Worm (Caenorhabditis elegans) whole organism, L1 larva: ENCODE results near the gene zipt-9.

ENCODE experiments used
- C04F5.9 ChIP-seq: sonication (generic microtip); optimal IDR thresholded peaks from 2 replicates; lab custom pipeline; 2016; ENCODE audit warnings: missing genetic modification characterization, missing compliant biosample characterization
- C16A3.4 ChIP-seq: fragments of 150-350 bp; optimal IDR thresholded peaks from 2 replicates; lab custom pipeline; 2014; ENCODE audit warnings: missing biosample characterization, missing genetic modification characterization
- C34B4.2 ChIP-seq: sonication (generic microtip); optimal IDR thresholded peaks from 2 replicates; lab custom pipeline; 2017; ENCODE audit warnings: mild to moderate bottlenecking, missing genetic modification characterization, missing compliant biosample characterization
- Y116A8C.19 ChIP-seq: sonication (generic microtip); optimal IDR thresholded peaks from 2 replicates; lab custom pipeline; 2016; ENCODE audit warnings: missing compliant biosample characterization, missing genetic modification characterization, borderline replicate concordance
- alr-1 ChIP-seq: fragments of 200-800 bp; sonication (Bioruptor generic); optimal IDR thresholded peaks from 2 replicates; lab custom pipeline; 2018; ENCODE audit warnings: borderline replicate concordance, mild to moderate bottlenecking, missing genetic modification characterization, missing compliant biosample characterization
- blmp-1 ChIP-seq: fragments of 150-350 bp; optimal IDR thresholded peaks from 2 replicates; lab custom pipeline; 2014; ENCODE audit warnings: missing biosample characterization, missing genetic modification characterization
- ceh-63 ChIP-seq: fragments of 200-800 bp; sonication (Bioruptor generic); optimal IDR thresholded peaks from 2 replicates; lab custom pipeline; 2018; ENCODE audit warnings: mild to moderate bottlenecking, missing genetic modification characterization, missing compliant biosample characterization
- ceh-8 ChIP-seq: fragments of 200-800 bp; sonication (Bioruptor generic); optimal IDR thresholded peaks from 2 replicates; lab custom pipeline; 2018; ENCODE audit warnings: mild to moderate bottlenecking, missing genetic modification characterization, moderate library complexity, missing compliant biosample characterization
- ceh-82 ChIP-seq, 3 experiments: fragments of 150-350 bp in 1 of 3; sonication (generic microtip) in 2 of 3; optimal IDR thresholded peaks; 2 replicates each; lab custom pipeline; 2014 to 2017; ENCODE audit warnings: missing biosample characterization in 3 of 3, missing genetic modification characterization in 3 of 3
- ceh-88 ChIP-seq: fragments of 200-800 bp; sonication (Bioruptor generic); IDR thresholded peaks from 2 replicates; pipeline ENCODE4 v1.3.6; 2022; ENCODE audit warnings: missing genetic modification characterization, missing compliant biosample characterization
- ces-1 ChIP-seq: fragments of 150-350 bp; optimal IDR thresholded peaks from 2 replicates; lab custom pipeline; 2014; ENCODE audit warnings: missing biosample characterization, missing genetic modification reagents, missing genetic modification characterization
- efl-1 ChIP-seq, 4 experiments: fragments of 150-350 bp; optimal IDR thresholded peaks in 3 of 4; peaks in 1 of 4; 1 replicate in 1 of 4; 2 replicates in 3 of 4; lab custom pipeline; 2014; ENCODE audit warnings: missing biosample characterization in 2 of 4, missing genetic modification characterization in 2 of 4, missing genetic modification reagents in 2 of 4
- efl-3 ChIP-seq: fragments of 200-800 bp; sonication (Bioruptor generic); optimal IDR thresholded peaks from 2 replicates; lab custom pipeline; 2018; ENCODE audit warnings: mild to moderate bottlenecking, missing genetic modification characterization, missing compliant biosample characterization
- egl-13 ChIP-seq: sonication (generic microtip); optimal IDR thresholded peaks from 2 replicates; lab custom pipeline; 2016; ENCODE audit warnings: missing genotype, missing genetic modification reagents, missing genetic modification characterization, missing compliant biosample characterization
- egl-27 ChIP-seq, 2 experiments: fragments of 150-350 bp in 1 of 2; sonication (generic microtip); optimal IDR thresholded peaks; 3 replicates each; lab custom pipeline; 2017 to 2018; ENCODE audit warnings: missing biosample characterization in 2 of 2, missing genetic modification characterization in 2 of 2, missing genetic modification reagents in 2 of 2
- elt-3 ChIP-seq, 6 experiments: fragments of 150-350 bp in 1 of 6; sonication (generic microtip); optimal IDR thresholded peaks; 2 replicates each; lab custom pipeline; 2017 to 2018; ENCODE audit warnings: missing biosample characterization in 6 of 6, missing genetic modification characterization in 6 of 6, inconsistent platforms in 1 of 6
- fkh-4 ChIP-seq: sonication (generic microtip); optimal IDR thresholded peaks from 2 replicates; lab custom pipeline; 2016; ENCODE audit warnings: missing compliant biosample characterization, missing genetic modification characterization, borderline replicate concordance
- fkh-8 ChIP-seq: sonication (generic microtip); optimal IDR thresholded peaks from 2 replicates; lab custom pipeline; 2016; ENCODE audit warnings: mild to moderate bottlenecking, missing genetic modification characterization, missing compliant biosample characterization
- fos-1 ChIP-seq: fragments of 150-350 bp; optimal IDR thresholded peaks from 2 replicates; lab custom pipeline; 2014; ENCODE audit warnings: missing biosample characterization, missing genetic modification characterization
- grh-1 ChIP-seq: fragments of 200-800 bp; sonication (Bioruptor generic); IDR thresholded peaks from 2 replicates; pipeline ENCODE4 v1.3.6; 2022; ENCODE audit warnings: missing genetic modification reagents, missing genetic modification characterization, missing compliant biosample characterization
- hpl-2 ChIP-seq: fragments of 150-350 bp; optimal IDR thresholded peaks from 2 replicates; lab custom pipeline; 2014; ENCODE audit warnings: missing biosample characterization, missing genetic modification reagents, missing genetic modification characterization
- jun-1 ChIP-seq: fragments of 150-350 bp; optimal IDR thresholded peaks from 2 replicates; lab custom pipeline; 2014; ENCODE audit warnings: missing biosample characterization, missing genetic modification reagents, missing genetic modification characterization
- lin-13 ChIP-seq: fragments of 150-350 bp; optimal IDR thresholded peaks from 2 replicates; lab custom pipeline; 2014; ENCODE audit warnings: missing biosample characterization, missing genetic modification reagents, missing genetic modification characterization
- lin-14 ChIP-seq: fragments of 200-800 bp; sonication (Bioruptor generic); optimal IDR thresholded peaks from 2 replicates; lab custom pipeline; 2018; ENCODE audit warnings: mild to moderate bottlenecking, missing genetic modification characterization, moderate library complexity, missing compliant biosample characterization
- lin-15B ChIP-seq: fragments of 150-350 bp; sonication (generic microtip); optimal IDR thresholded peaks from 3 replicates; lab custom pipeline; 2014; ENCODE audit warnings: missing biosample characterization, missing genetic modification characterization
- lin-39 ChIP-seq: fragments of 150-350 bp; optimal IDR thresholded peaks from 2 replicates; lab custom pipeline; 2014; ENCODE audit warnings: missing biosample characterization, missing genetic modification reagents, missing genetic modification characterization
- lir-3 ChIP-seq: sonication (generic microtip); optimal IDR thresholded peaks from 2 replicates; lab custom pipeline; 2016; ENCODE audit warnings: mild to moderate bottlenecking, missing genetic modification characterization, moderate library complexity, missing compliant biosample characterization; ENCODE audit not compliant: poor library complexity
- mdl-1 ChIP-seq, 2 experiments: fragments of 150-350 bp; optimal IDR thresholded peaks; 2 replicates each; lab custom pipeline; 2014 to 2017; ENCODE audit warnings: missing biosample characterization in 2 of 2, missing genetic modification characterization in 2 of 2, inconsistent platforms in 1 of 2
- mef-2 ChIP-seq: fragments of 150-350 bp; optimal IDR thresholded peaks from 2 replicates; lab custom pipeline; 2014; ENCODE audit warnings: missing biosample characterization, missing genetic modification characterization
- nhr-11 ChIP-seq: fragments of 150-350 bp; optimal IDR thresholded peaks from 2 replicates; lab custom pipeline; 2014; ENCODE audit warnings: missing biosample characterization, missing genetic modification characterization
- nhr-19 ChIP-seq: fragments of 200-800 bp; sonication (Bioruptor generic); conservative IDR thresholded peaks from 2 replicates; pipeline ENCODE4 v1.3.6; 2022; ENCODE audit warnings: missing genetic modification characterization, missing compliant biosample characterization
- nhr-237 ChIP-seq: fragments of 150-350 bp; optimal IDR thresholded peaks from 2 replicates; lab custom pipeline; 2014; ENCODE audit warnings: missing biosample characterization, missing genetic modification characterization
- nhr-71 ChIP-seq: sonication (generic microtip); optimal IDR thresholded peaks from 2 replicates; lab custom pipeline; 2016; ENCODE audit warnings: mild to moderate bottlenecking, missing genetic modification characterization, moderate library complexity, missing compliant biosample characterization
- nhr-84 ChIP-seq: sonication (generic microtip); optimal IDR thresholded peaks from 2 replicates; lab custom pipeline; 2017; ENCODE audit warnings: missing biosample characterization, missing genetic modification characterization
- nhr-85 ChIP-seq: sonication (generic microtip); peaks from one replicate; lab custom pipeline; 2016; ENCODE audit warnings: missing genetic modification characterization, inconsistent platforms, missing compliant biosample characterization
- pax-3 ChIP-seq: fragments of 200-800 bp; sonication (Bioruptor generic); optimal IDR thresholded peaks from 2 replicates; lab custom pipeline; 2018; ENCODE audit warnings: mild to moderate bottlenecking, missing genetic modification characterization, moderate library complexity, missing compliant biosample characterization
- rnt-1 ChIP-seq: sonication (generic microtip); optimal IDR thresholded peaks from 2 replicates; lab custom pipeline; 2016; ENCODE audit warnings: mild to moderate bottlenecking, missing genetic modification characterization, moderate library complexity, missing compliant biosample characterization
- snpc-4 ChIP-seq: fragments of 150-350 bp; optimal IDR thresholded peaks from 2 replicates; lab custom pipeline; 2014; ENCODE audit warnings: missing biosample characterization, missing genetic modification characterization
- sup-37 ChIP-seq: fragments of 200-800 bp; sonication (Bioruptor generic); optimal IDR thresholded peaks from 2 replicates; lab custom pipeline; 2018; ENCODE audit warnings: mild to moderate bottlenecking, missing genetic modification characterization, missing compliant biosample characterization
- tbx-2 ChIP-seq: sonication (generic microtip); optimal IDR thresholded peaks from 2 replicates; lab custom pipeline; 2016; ENCODE audit warnings: missing genetic modification characterization, missing compliant biosample characterization
- tlp-1 ChIP-seq: fragments of 150-350 bp; optimal IDR thresholded peaks from 2 replicates; lab custom pipeline; 2014; ENCODE audit warnings: missing biosample characterization, missing genetic modification characterization
- unc-130 ChIP-seq: fragments of 150-350 bp; optimal IDR thresholded peaks from 2 replicates; lab custom pipeline; 2017; ENCODE audit warnings: missing biosample characterization, missing genetic modification characterization, inconsistent platforms
- unc-62 ChIP-seq: fragments of 150-350 bp; optimal IDR thresholded peaks from 2 replicates; lab custom pipeline; 2014; ENCODE audit warnings: missing biosample characterization, missing genetic modification reagents, missing genetic modification characterization
- vab-15 ChIP-seq: sonication (generic microtip); optimal IDR thresholded peaks from 2 replicates; lab custom pipeline; 2017; ENCODE audit warnings: missing genotype, mild to moderate bottlenecking, missing genetic modification characterization, missing compliant biosample characterization
- xbp-1 ChIP-seq: sonication (generic microtip); optimal IDR thresholded peaks from 2 replicates; lab custom pipeline; 2016; ENCODE audit warnings: missing genetic modification characterization, missing compliant biosample characterization
- zip-4 ChIP-seq: fragments of 200-800 bp; sonication (Bioruptor generic); optimal IDR thresholded peaks from 2 replicates; lab custom pipeline; 2018; ENCODE audit warnings: mild to moderate bottlenecking, missing genetic modification characterization, moderate library complexity, missing compliant biosample characterization
- ztf-11 ChIP-seq, 2 experiments: sonication (generic microtip); optimal IDR thresholded peaks; 2 replicates each; lab custom pipeline; 2016 to 2017; ENCODE audit warnings: missing genetic modification characterization in 2 of 2, missing biosample characterization in 1 of 2, missing compliant biosample characterization in 1 of 2
- ztf-4 ChIP-seq: fragments of 150-350 bp; optimal IDR thresholded peaks from 2 replicates; lab custom pipeline; 2014; ENCODE audit warnings: missing biosample characterization, missing genetic modification characterization

zipt-9 gene

ce11 chrV:13711060-13711459 is 4.0 kb downstream of the zipt-9 start, which contains the start of gene srx-96:
srx-96 (plus strand) TSS chrV:13711360.
- TF ChIP-seq lir-3 (tag; lab: Kevin White, UChicago) (no peak), lin-39 (no peak), ceh-8 (GFP tag; lab: Kevin White, UChicago) (no peak), ceh-88 (no peak), egl-27 (tag; optimal IDR thresholded peaks at IDR 0.05; lab: Kevin White, UChicago) (no peak), snpc-4 (no peak), C34B4.2 (no peak), lin-15B (no peak), blmp-1 (tag; lab: Kevin White, UChicago) (no peak)
- TF ChIP-seq, all 84 proteins: peak for 0

- TF ChIP-seq ceh-8 (GFP tag; lab: Kevin White, UChicago) (no peak), C16A3.4 (tag; lab: Kevin White, UChicago) (no peak), vab-15 (tag; lab: Kevin White, UChicago) (no peak), nhr-85 (no peak), C04F5.9 (tag; lab: Kevin White, UChicago) (no peak), xbp-1 (no peak), jun-1 (tag; lab: Kevin White, UChicago) (no peak), unc-130 (no peak), lir-3 (tag; lab: Kevin White, UChicago) (no peak), lin-39 (no peak), zip-4 (no peak)
Observed at ce11 chrV:13707295-13707694, 7.8 kb downstream of the zipt-9 start, which contains the start of gene hlh-34. hlh-34 (minus strand) TSS chrV:13707395.

ce11 chrV:13703960-13704359 is 11.1 kb downstream of the zipt-9 start, which contains the start of gene T01D3.3:
T01D3.3 (plus strand) TSS chrV:13704271.
- TF ChIP-seq efl-1 (optimal IDR thresholded peaks at IDR 0.05; lab: Kevin White, UChicago) (no peak), efl-1 (GFP tag; optimal IDR thresholded peaks at IDR 0.05 in 1 of 2; lab: Kevin White, UChicago) (no peak), unc-62 (no peak), fkh-4 (tag; lab: Kevin White, UChicago) (no peak), lin-14 (GFP tag; lab: Kevin White, UChicago) (peak; percentile 50), tlp-1 (no peak), ceh-63 (GFP tag; lab: Kevin White, UChicago) (no peak), ztf-4 (tag; lab: Kevin White, UChicago) (no peak), ceh-82 (tag; optimal IDR thresholded peaks at IDR 0.05; lab: Kevin White, UChicago) (no peak), rnt-1 (no peak), nhr-237 (tag; lab: Kevin White, UChicago) (no peak), lin-39 (no peak), lin-13 (GFP tag; lab: Kevin White, UChicago) (no peak), nhr-11 (tag; lab: Kevin White, UChicago) (no peak), sup-37 (GFP tag; lab: Kevin White, UChicago) (no peak), lin-15B (no peak), efl-3 (GFP tag; lab: Kevin White, UChicago) (no peak), hpl-2 (GFP tag; lab: Kevin White, UChicago) (no peak), ceh-88 (no peak), C16A3.4 (tag; lab: Kevin White, UChicago) (peak; percentile 36), nhr-71 (tag; lab: Kevin White, UChicago) (no peak), mdl-1 (tag; optimal IDR thresholded peaks at IDR 0.05; lab: Kevin White, UChicago) (peak in 1 of 2 experiments; percentile 51), nhr-84 (tag; lab: Kevin White, UChicago) (no peak), pax-3 (no peak), fos-1 (tag; lab: Kevin White, UChicago) (no peak), Y116A8C.19 (tag; lab: Kevin White, UChicago) (no peak), tbx-2 (tag; lab: Kevin White, UChicago) (no peak), blmp-1 (tag; lab: Kevin White, UChicago) (peak; percentile 92), fkh-8 (tag; lab: Kevin White, UChicago) (no peak), elt-3 (tag; optimal IDR thresholded peaks at IDR 0.05; lab: Kevin White, UChicago) (peak in 3 of 6 experiments; percentile 3 to 61 (median 22)), egl-13 (no peak), ces-1 (GFP tag; lab: Kevin White, UChicago) (no peak), ztf-11 (tag; optimal IDR thresholded peaks at IDR 0.05; lab: Kevin White, UChicago) (no peak), alr-1 (tag; lab: Kevin White, UChicago) (no peak), grh-1 (GFP tag; lab: Robert Waterston, UW) (no peak), mef-2 (tag; lab: Kevin White, UChicago) (no peak), nhr-19 (GFP tag; lab: Robert Waterston, UW) (no peak), C34B4.2 (no peak)
